Fruit fly (Drosophila melanogaster): ENCODE measurements around the gene dop.

DNA sequence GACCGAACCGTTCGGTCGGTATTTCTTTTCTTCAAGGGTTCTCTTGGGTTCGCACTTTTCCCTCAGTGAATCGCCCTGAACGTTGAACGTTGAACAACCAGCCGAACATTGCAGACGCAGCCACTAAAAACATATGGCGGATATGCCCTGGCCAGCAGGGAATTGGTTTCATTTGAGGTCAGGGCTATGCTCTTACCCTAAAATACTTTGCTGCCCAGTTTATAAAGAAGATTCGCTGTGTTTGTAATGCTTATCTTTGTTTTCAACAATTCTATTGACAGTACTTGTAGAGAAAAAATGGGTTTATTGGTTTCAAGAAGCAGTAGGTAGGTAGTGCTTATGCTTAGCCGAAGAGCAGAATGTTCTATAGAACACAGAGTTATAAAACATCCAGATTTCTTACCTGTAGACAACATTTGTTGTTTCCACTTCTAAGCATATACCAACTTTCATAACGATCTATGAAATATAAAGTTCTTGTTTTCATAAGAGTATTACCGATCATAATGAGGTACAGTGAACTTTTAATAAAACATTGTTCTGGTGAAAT, 29.4 kb downstream of the dop start:
- TF ChIP-seq CG12236 (GFP tag; optimal IDR thresholded peaks at IDR 0.05) (no peak), Xbp1 (GFP tag; optimal IDR thresholded peaks at IDR 0.05) (no peak), Fer3 (tag; optimal IDR thresholded peaks at IDR 0.05) (no peak), tx (GFP tag; optimal IDR thresholded peaks at IDR 0.05) (no peak), Dad (GFP tag; optimal IDR thresholded peaks at IDR 0.05) (no peak), HmgD (GFP tag; optimal IDR thresholded peaks at IDR 0.05) (no peak), Dfd (GFP tag; optimal IDR thresholded peaks at IDR 0.05) (no peak), HLHmδ (GFP tag; optimal IDR thresholded peaks at IDR 0.05) (no peak), cad (GFP tag; optimal IDR thresholded peaks at IDR 0.05) (no peak), ssp (GFP tag; IDR thresholded peaks at IDR 0.05) (no peak), CG14667 (GFP tag; IDR thresholded peaks at IDR 0.05) (no peak)

Measured in whole organism, embryonic.